Worm (Caenorhabditis elegans) whole organism, mixed stage, embryonic: Measurements from ENCODE around the gene pll-1.

Experiments
- M03D4.4 ChIP-seq: sonication (generic microtip); optimal IDR thresholded peaks from 2 replicates; lab custom pipeline; 2017; ENCODE audit warnings: mild to moderate bottlenecking, missing genetic modification characterization, missing compliant biosample characterization
- bed-3 ChIP-seq: fragments of 200-800 bp; sonication (Bioruptor generic); optimal IDR thresholded peaks from 3 replicates; lab custom pipeline; 2018; ENCODE audit warnings: mild to moderate bottlenecking, missing genetic modification characterization, moderate library complexity, missing compliant biosample characterization
- ceh-39 ChIP-seq: fragments of 150-350 bp; optimal IDR thresholded peaks from 2 replicates; lab custom pipeline; 2014; ENCODE audit warnings: missing biosample characterization, missing genetic modification characterization
- ceh-43 ChIP-seq: fragments of 200-800 bp; sonication (Bioruptor generic); optimal IDR thresholded peaks from 2 replicates; lab custom pipeline; 2018; ENCODE audit warnings: mild to moderate bottlenecking, missing genetic modification characterization, moderate library complexity, missing compliant biosample characterization
- ceh-83 ChIP-seq: fragments of 200-800 bp; sonication (Bioruptor generic); optimal IDR thresholded peaks from 2 replicates; lab custom pipeline; 2018; ENCODE audit warnings: mild to moderate bottlenecking, missing genetic modification characterization, missing compliant biosample characterization
- ces-1 ChIP-seq: fragments of 150-350 bp; optimal IDR thresholded peaks from 2 replicates; lab custom pipeline; 2014; ENCODE audit warnings: missing biosample characterization, missing genetic modification reagents, missing genetic modification characterization
- cnd-1 ChIP-seq: fragments of 200-800 bp; sonication (Bioruptor generic); optimal IDR thresholded peaks from 2 replicates; lab custom pipeline; 2018; ENCODE audit warnings: mild to moderate bottlenecking, missing genetic modification characterization, missing compliant biosample characterization
- drap-1 ChIP-seq: fragments of 200-800 bp; sonication (Bioruptor generic); optimal IDR thresholded peaks from 3 replicates; lab custom pipeline; 2018; ENCODE audit warnings: mild to moderate bottlenecking, missing genetic modification characterization, missing compliant biosample characterization
- elt-1 ChIP-seq: sonication (generic microtip); optimal IDR thresholded peaks from 2 replicates; lab custom pipeline; 2017; ENCODE audit warnings: missing genetic modification characterization, mild to moderate bottlenecking, missing compliant biosample characterization, antibody characterized with exemption, moderate library complexity, borderline replicate concordance; ENCODE audit not compliant: insufficient read depth
- elt-3 ChIP-seq: fragments of 150-350 bp; optimal IDR thresholded peaks from 2 replicates; lab custom pipeline; 2014; ENCODE audit warnings: missing biosample characterization, missing genetic modification characterization
- flh-1 ChIP-seq: fragments of 200-800 bp; sonication (Bioruptor generic); optimal IDR thresholded peaks from 2 replicates; lab custom pipeline; 2018; ENCODE audit warnings: mild to moderate bottlenecking, missing genetic modification characterization, moderate library complexity, missing compliant biosample characterization
- ham-2 ChIP-seq: fragments of 200-800 bp; sonication (Bioruptor generic); optimal IDR thresholded peaks from 2 replicates; lab custom pipeline; 2018; ENCODE audit warnings: mild to moderate bottlenecking, missing genetic modification characterization, missing compliant biosample characterization
- hlh-1 ChIP-seq: fragments of 150-350 bp; optimal IDR thresholded peaks from 2 replicates; lab custom pipeline; 2014; ENCODE audit warnings: missing biosample characterization, missing genetic modification reagents, missing genetic modification characterization
- lin-13 ChIP-seq: fragments of 150-350 bp; optimal IDR thresholded peaks from 2 replicates; lab custom pipeline; 2014; ENCODE audit warnings: missing biosample characterization, missing genetic modification characterization
- lin-32 ChIP-seq: fragments of 200-800 bp; sonication (Bioruptor generic); optimal IDR thresholded peaks from 2 replicates; lab custom pipeline; 2018; ENCODE audit warnings: mild to moderate bottlenecking, missing genetic modification characterization, missing compliant biosample characterization
- lsy-2 ChIP-seq: fragments of 150-350 bp; optimal IDR thresholded peaks from 2 replicates; lab custom pipeline; 2014; ENCODE audit warnings: missing biosample characterization, missing genetic modification characterization
- mab-5 ChIP-seq: fragments of 150-350 bp; optimal IDR thresholded peaks from 2 replicates; lab custom pipeline; 2014; ENCODE audit warnings: missing biosample characterization, missing genetic modification characterization
- mep-1 ChIP-seq: fragments of 150-350 bp; optimal IDR thresholded peaks from 2 replicates; lab custom pipeline; 2017; ENCODE audit warnings: missing biosample characterization, missing genetic modification reagents, missing genetic modification characterization, inconsistent platforms
- mls-2 ChIP-seq: sonication (generic microtip); optimal IDR thresholded peaks from 2 replicates; lab custom pipeline; 2016; ENCODE audit warnings: mild to moderate bottlenecking, missing genetic modification characterization, moderate library complexity, missing compliant biosample characterization
- nhr-12 ChIP-seq: fragments of 150-350 bp; optimal IDR thresholded peaks from 2 replicates; lab custom pipeline; 2014; ENCODE audit warnings: missing biosample characterization, missing genetic modification characterization
- nhr-2 ChIP-seq: fragments of 150-350 bp; optimal IDR thresholded peaks from 2 replicates; lab custom pipeline; 2014; ENCODE audit warnings: missing biosample characterization, missing genetic modification characterization
- nhr-237 ChIP-seq: fragments of 150-350 bp; optimal IDR thresholded peaks from 2 replicates; lab custom pipeline; 2014; ENCODE audit warnings: missing biosample characterization, missing genetic modification characterization
- nhr-28 ChIP-seq: fragments of 150-350 bp; optimal IDR thresholded peaks from 2 replicates; lab custom pipeline; 2014; ENCODE audit warnings: missing biosample characterization, missing genetic modification characterization
- nhr-76 ChIP-seq: sonication (generic microtip); optimal IDR thresholded peaks from 2 replicates; lab custom pipeline; 2017; ENCODE audit warnings: missing biosample characterization, missing genetic modification characterization
- pha-4 ChIP-seq: fragments of 150-350 bp; optimal IDR thresholded peaks from 2 replicates; lab custom pipeline; 2018; ENCODE audit warnings: missing biosample characterization, missing genetic modification reagents, missing genetic modification characterization
- sem-2 ChIP-seq: fragments of 200-800 bp; sonication (Bioruptor generic); optimal IDR thresholded peaks from 2 replicates; lab custom pipeline; 2018; ENCODE audit warnings: mild to moderate bottlenecking, missing genetic modification characterization, missing compliant biosample characterization
- snpc-4 ChIP-seq: fragments of 150-350 bp; optimal IDR thresholded peaks from 2 replicates; lab custom pipeline; 2014; ENCODE audit warnings: missing biosample characterization, missing genetic modification characterization
- sptf-1 ChIP-seq: sonication (generic microtip); optimal IDR thresholded peaks from 2 replicates; lab custom pipeline; 2017; ENCODE audit warnings: mild to moderate bottlenecking, missing genetic modification characterization, moderate library complexity, missing compliant biosample characterization
- tbx-8 ChIP-seq: fragments of 200-800 bp; sonication (Bioruptor generic); optimal IDR thresholded peaks from 2 replicates; lab custom pipeline; 2018; ENCODE audit warnings: mild to moderate bottlenecking, missing genetic modification characterization, moderate library complexity, missing compliant biosample characterization
- unc-120 ChIP-seq: sonication (generic microtip); optimal IDR thresholded peaks from 2 replicates; lab custom pipeline; 2017; ENCODE audit warnings: missing genetic modification characterization, missing compliant biosample characterization; ENCODE audit not compliant: poor library complexity, severe bottlenecking
- unc-39 ChIP-seq: fragments of 150-350 bp; optimal IDR thresholded peaks from 2 replicates; lab custom pipeline; 2014; ENCODE audit warnings: missing biosample characterization, missing genetic modification characterization
- unc-62 ChIP-seq: fragments of 150-350 bp; optimal IDR thresholded peaks from 2 replicates; lab custom pipeline; 2014; ENCODE audit warnings: missing biosample characterization, missing genetic modification reagents, missing genetic modification characterization
- ztf-11 ChIP-seq: fragments of 150-350 bp; optimal IDR thresholded peaks from 2 replicates; lab custom pipeline; 2014; ENCODE audit warnings: missing biosample characterization, missing genetic modification characterization

pll-1 gene

DNA sequence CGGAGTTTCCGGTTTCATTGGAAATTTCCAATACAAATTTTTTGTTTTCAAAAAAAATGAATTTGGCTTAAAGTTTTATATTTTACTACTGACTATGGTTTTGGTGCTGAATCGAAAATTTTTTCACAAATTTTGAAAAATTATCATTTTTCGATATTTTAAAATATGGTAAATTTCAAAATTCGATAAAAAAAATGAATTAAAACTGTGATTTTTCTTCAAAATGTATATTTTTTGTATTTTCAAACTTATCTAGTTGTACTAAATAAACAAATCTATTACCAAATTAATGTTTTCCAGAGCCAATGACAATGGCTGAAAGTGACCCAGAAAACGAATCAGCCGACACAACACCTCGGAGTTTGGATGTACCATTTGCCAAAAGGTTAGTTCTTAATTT, at the start of gene pll-1:
Gene pll-1 (plus strand): TSS at position 301 of the 400 bp plus-strand sequence.
- TF ChIP-seq snpc-4 (tag; lab: Kevin White, UChicago) (no peak), M03D4.4 (tag; lab: Kevin White, UChicago) (no peak), ceh-83 (GFP tag; lab: Kevin White, UChicago) (no peak), ham-2 (GFP tag; lab: Kevin White, UChicago) (no peak), unc-39 (tag; lab: Kevin White, UChicago) (no peak), ceh-39 (tag; lab: Kevin White, UChicago) (no peak), elt-3 (no peak), hlh-1 (no peak), flh-1 (GFP tag; lab: Kevin White, UChicago) (no peak), lsy-2 (tag; lab: Kevin White, UChicago) (no peak), drap-1 (GFP tag; lab: Kevin White, UChicago) (no peak), nhr-76 (tag; lab: Kevin White, UChicago) (no peak), bed-3 (GFP tag; lab: Kevin White, UChicago) (no peak), sptf-1 (tag; lab: Kevin White, UChicago) (no peak), cnd-1 (tag; lab: Kevin White, UChicago) (no peak), ceh-43 (GFP tag; lab: Kevin White, UChicago) (no peak), ztf-11 (tag; lab: Kevin White, UChicago) (no peak)

DNA sequence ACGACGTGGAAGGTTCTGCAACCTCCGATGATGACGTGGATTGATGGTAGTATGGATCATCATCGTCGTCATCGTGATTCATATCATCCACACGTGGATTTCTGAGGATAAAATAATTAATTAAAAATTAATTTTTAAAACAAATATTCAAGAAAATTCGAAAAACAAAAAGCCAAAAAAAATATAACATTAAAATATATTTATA, 22.7 kb upstream of the pll-1 start, which contains the start of gene Y50D7A.8:
Gene Y50D7A.8 (minus strand): TSS at position 101 of the 205 bp plus-strand sequence.
- no peak for TF ChIP-seq nhr-2
- no peak for TF ChIP-seq pha-4 (tag; lab: Kevin White, UChicago)
- TF ChIP-seq mab-5, result no peak
- TF ChIP-seq ces-1 (GFP tag; lab: Kevin White, UChicago), result no peak
- TF ChIP-seq ceh-43 (GFP tag; lab: Kevin White, UChicago), result no peak
- TF ChIP-seq unc-62 (GFP tag; lab: Kevin White, UChicago), result no peak
- no peak for TF ChIP-seq flh-1 (GFP tag; lab: Kevin White, UChicago)
- TF ChIP-seq nhr-76 (tag; lab: Kevin White, UChicago), result no peak
- TF ChIP-seq mep-1 (tag; lab: Kevin White, UChicago), result no peak
- TF ChIP-seq nhr-28 (tag; lab: Kevin White, UChicago), result no peak
- no peak for TF ChIP-seq ceh-39 (tag; lab: Kevin White, UChicago)
- TF ChIP-seq cnd-1 (tag; lab: Kevin White, UChicago), result no peak
- no peak for TF ChIP-seq elt-3
- TF ChIP-seq ztf-11 (tag; lab: Kevin White, UChicago), result no peak

DNA sequence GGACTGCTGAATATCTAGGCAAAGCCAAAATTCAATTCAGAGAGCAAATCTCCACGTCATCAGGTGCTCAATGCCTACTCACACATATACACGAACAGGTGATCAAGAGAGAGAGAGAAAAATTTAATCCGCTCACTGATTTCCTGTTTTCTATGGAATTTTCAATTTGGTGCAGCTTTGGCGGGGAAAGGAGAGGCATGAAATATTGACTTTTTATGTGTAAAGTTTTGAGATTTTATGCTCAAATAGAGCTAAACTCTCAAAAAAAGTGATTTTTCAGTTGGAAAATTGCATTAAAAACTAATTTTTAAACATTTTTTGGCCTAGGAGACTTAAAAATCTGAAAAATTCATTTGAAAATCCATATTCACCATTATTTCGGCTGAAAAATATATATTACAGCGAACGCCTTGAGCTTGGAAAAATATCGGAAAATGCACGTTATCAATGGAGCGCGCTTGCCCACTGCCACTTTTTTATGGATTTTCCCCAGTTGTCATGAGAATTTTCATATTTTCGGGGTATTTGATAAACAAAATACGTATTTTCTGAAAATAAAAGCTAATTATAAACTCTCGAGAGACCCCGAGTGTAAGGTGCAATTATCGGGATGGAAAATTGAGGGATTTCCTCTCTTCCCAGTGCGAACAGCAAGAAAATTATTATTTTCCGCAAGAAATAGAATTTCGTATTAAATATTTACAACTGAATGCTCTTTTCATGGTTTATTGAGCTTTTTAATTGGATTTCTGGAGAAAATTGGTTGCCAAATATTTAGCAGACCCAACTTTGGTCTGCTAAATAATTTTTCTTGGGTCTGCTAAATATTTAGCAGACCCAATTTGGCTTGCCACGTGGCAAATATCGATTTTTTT, 22.2 kb upstream of the pll-1 start:
- TF ChIP-seq nhr-237, result no peak
- TF ChIP-seq nhr-12 (tag; lab: Kevin White, UChicago), result no peak
- TF ChIP-seq lsy-2 (tag; lab: Kevin White, UChicago), result peak; percentile 0
- no peak for TF ChIP-seq nhr-76 (tag; lab: Kevin White, UChicago)
- TF ChIP-seq flh-1 (GFP tag; lab: Kevin White, UChicago), result no peak
- no peak for TF ChIP-seq pha-4 (tag; lab: Kevin White, UChicago)
- TF ChIP-seq elt-3, result no peak
- no peak for TF ChIP-seq sem-2 (GFP tag; lab: Kevin White, UChicago)
- peak; percentile 48 for TF ChIP-seq M03D4.4 (tag; lab: Kevin White, UChicago)
- peak; percentile 25 for TF ChIP-seq unc-120 (tag; lab: Kevin White, UChicago)
- TF ChIP-seq hlh-1, result no peak
- TF ChIP-seq sptf-1 (tag; lab: Kevin White, UChicago), result peak; percentile 42
- TF ChIP-seq ceh-39 (tag; lab: Kevin White, UChicago), result no peak
- TF ChIP-seq nhr-28 (tag; lab: Kevin White, UChicago), result no peak
- no peak for TF ChIP-seq tbx-8 (GFP tag; lab: Kevin White, UChicago)
- no peak for TF ChIP-seq mep-1 (tag; lab: Kevin White, UChicago)
- peak; percentile 70 for TF ChIP-seq ceh-43 (GFP tag; lab: Kevin White, UChicago)
- no peak for TF ChIP-seq drap-1 (GFP tag; lab: Kevin White, UChicago)
- no peak for TF ChIP-seq snpc-4 (tag; lab: Kevin White, UChicago)
- no peak for TF ChIP-seq bed-3 (GFP tag; lab: Kevin White, UChicago)
- no peak for TF ChIP-seq unc-39 (tag; lab: Kevin White, UChicago)
- no peak for TF ChIP-seq ham-2 (GFP tag; lab: Kevin White, UChicago)
- TF ChIP-seq cnd-1 (tag; lab: Kevin White, UChicago), result peak; percentile 48
- TF ChIP-seq mls-2, result peak; percentile 41
- peak; percentile 47 for TF ChIP-seq ces-1 (GFP tag; lab: Kevin White, UChicago)
- TF ChIP-seq nhr-2, result no peak
- TF ChIP-seq mab-5, result peak; percentile 42

DNA sequence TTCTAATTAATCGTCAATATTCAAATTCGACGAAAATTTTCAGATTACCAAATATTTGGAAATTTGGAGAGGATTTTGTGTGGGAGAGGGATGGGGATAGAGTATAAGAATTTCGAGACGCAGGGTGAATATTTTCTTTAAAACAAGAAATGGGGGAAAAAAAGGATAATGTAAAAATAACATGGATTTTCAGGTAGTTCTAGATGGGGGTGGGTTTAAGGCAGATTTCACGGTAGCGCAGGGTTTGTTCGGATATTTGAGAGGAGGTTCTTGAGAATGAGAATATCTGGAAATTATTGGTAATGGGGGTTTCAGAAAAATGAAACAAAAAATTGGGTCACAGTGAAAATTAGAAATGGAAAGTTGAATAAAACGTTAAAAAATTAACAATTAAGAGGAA, 21.4 kb upstream of the pll-1 start:
- TF ChIP-seq pha-4 (tag; lab: Kevin White, UChicago), result no peak
- TF ChIP-seq unc-62 (GFP tag; lab: Kevin White, UChicago), result no peak
- TF ChIP-seq ceh-83 (GFP tag; lab: Kevin White, UChicago), result no peak
- no peak for TF ChIP-seq M03D4.4 (tag; lab: Kevin White, UChicago)
- TF ChIP-seq lin-32 (GFP tag; lab: Kevin White, UChicago), result no peak
- no peak for TF ChIP-seq lin-13
- no peak for TF ChIP-seq drap-1 (GFP tag; lab: Kevin White, UChicago)
- no peak for TF ChIP-seq nhr-12 (tag; lab: Kevin White, UChicago)
- TF ChIP-seq elt-1 (tag; lab: Kevin White, UChicago), result no peak
- TF ChIP-seq bed-3 (GFP tag; lab: Kevin White, UChicago), result no peak
- TF ChIP-seq, all 35 proteins: peak for 0
